Fruit fly (Drosophila melanogaster): ENCODE measurements around the gene Npc2d.

The Npc2d gene

dm6 chr3R:10024032-10024712 lies 31.7 kb downstream of the Npc2d start (continued):
- TF ChIP-seq CG15514 (GFP tag; optimal IDR thresholded peaks at IDR 0.05) (peak; percentile 39), ranshi (GFP tag; IDR thresholded peaks at IDR 0.05) (peak; percentile 18; the same call in 1 of the 2 replicates), Pdp1 (GFP tag; optimal IDR thresholded peaks at IDR 0.05) (peak in 1 of 2 experiments; percentile 30), CG10366 (GFP tag; IDR thresholded peaks at IDR 0.05) (0 out of 2 replicates have a peak, but pooled peaks have one; percentile 10), shn (GFP tag; optimal IDR thresholded peaks at IDR 0.05) (no peak), sisA (GFP tag; IDR thresholded peaks at IDR 0.05) (0 out of 2 replicates have a peak, but pooled peaks have one; percentile 31), maf-S (GFP tag; optimal IDR thresholded peaks at IDR 0.05) (no peak), CG1792 (GFP tag; optimal IDR thresholded peaks at IDR 0.05) (peak; percentile 20), CG5245 (GFP tag; optimal IDR thresholded peaks at IDR 0.05) (peak; percentile 17), fu2 (GFP tag; optimal IDR thresholded peaks at IDR 0.05) (peak; percentile 21), grn (GFP tag; optimal IDR thresholded peaks at IDR 0.05) (no peak), Gug (GFP tag; IDR thresholded peaks at IDR 0.05) (0 out of 4 replicates have a peak, but pooled peaks have one; percentile 20), CG1024 (GFP tag; IDR thresholded peaks at IDR 0.05) (no peak), CG2120 (GFP tag; optimal IDR thresholded peaks at IDR 0.05) (peak; percentile 80), kay (GFP tag; optimal IDR thresholded peaks at IDR 0.05) (peak; percentile 24), CG14441 (GFP tag; IDR thresholded peaks at IDR 0.05) (peak; percentile 62), sob (GFP tag; IDR thresholded peaks at IDR 0.05) (peak; percentile 67), CG14014 (GFP tag; IDR thresholded peaks at IDR 0.05) (peak; percentile 63), CG9727 (GFP tag; optimal IDR thresholded peaks at IDR 0.05) (peak; percentile 42), Rfx (GFP tag; IDR thresholded peaks at IDR 0.05) (peak; percentile 64), Xbp1 (GFP tag; optimal IDR thresholded peaks at IDR 0.05) (peak; percentile 28), Six4 (GFP tag; optimal IDR thresholded peaks at IDR 0.05) (no peak), H15 (GFP tag; IDR thresholded peaks at IDR 0.05) (0 out of 3 replicates have a peak, but pooled peaks have one; percentile 23), pb (GFP tag; optimal IDR thresholded peaks at IDR 0.05) (peak; percentile 25), wdn (GFP tag; IDR thresholded peaks at IDR 0.05) (0 out of 2 replicates have a peak, but pooled peaks have one; percentile 32), Hr3 (GFP tag; optimal IDR thresholded peaks at IDR 0.05) (peak; percentile 5), scrt (GFP tag; optimal IDR thresholded peaks at IDR 0.05) (peak; percentile 54), rib (GFP tag; IDR thresholded peaks at IDR 0.05) (0 out of 2 replicates have a peak, but pooled peaks have one; percentile 37), CG15269 (tag; optimal IDR thresholded peaks at IDR 0.05) (no peak), CG32772 (GFP tag; IDR thresholded peaks at IDR 0.05) (peak; percentile 32; the same call in 1 of the 2 replicates), dpn (GFP tag; optimal IDR thresholded peaks at IDR 0.05) (peak; percentile 32 to 41), CG9876 (GFP tag; optimal IDR thresholded peaks at IDR 0.05) (no peak)
